Worm (Caenorhabditis elegans): ENCODE measurements around the gene Y47D7A.2.

DNA sequence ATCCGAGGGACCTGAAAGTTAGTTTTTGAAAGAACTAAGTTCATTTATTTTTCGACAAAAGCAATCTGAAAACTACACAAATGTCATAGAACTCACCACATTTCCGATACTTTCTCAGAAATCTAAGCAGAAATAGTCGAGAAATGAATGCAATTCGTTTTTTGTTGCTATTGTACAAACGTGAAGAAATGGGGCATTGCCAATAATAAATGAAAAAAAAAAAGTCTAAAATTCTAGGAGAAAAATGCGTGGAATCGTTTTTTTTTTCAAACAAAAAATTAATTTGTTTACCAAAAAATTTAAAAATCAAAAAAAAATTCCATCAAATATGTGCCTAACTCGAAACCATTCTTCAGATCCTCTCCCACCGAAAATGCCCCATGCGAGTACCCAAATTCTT is 8.4 kb upstream of the Y47D7A.2 start, which contains the start of gene Y47D7A.17:
- TF ChIP-seq nhr-12 (tag; optimal IDR thresholded peaks at IDR 0.05) = no peak
- TF ChIP-seq ztf-11 (tag; optimal IDR thresholded peaks at IDR 0.05) = no peak
- TF ChIP-seq ceh-39 (tag; optimal IDR thresholded peaks at IDR 0.05) = no peak
- TF ChIP-seq flh-1 (GFP tag; optimal IDR thresholded peaks at IDR 0.05) = no peak
- TF ChIP-seq nhr-2 (tag; optimal IDR thresholded peaks at IDR 0.05) = no peak
- no peak for TF ChIP-seq pha-4 (tag; optimal IDR thresholded peaks at IDR 0.05)
- no peak for TF ChIP-seq snpc-4 (tag; optimal IDR thresholded peaks at IDR 0.05)
- no peak for TF ChIP-seq nhr-76 (tag; optimal IDR thresholded peaks at IDR 0.05)
- no peak for TF ChIP-seq sptf-1 (tag; optimal IDR thresholded peaks at IDR 0.05)
- no peak for TF ChIP-seq nhr-28 (tag; optimal IDR thresholded peaks at IDR 0.05)
- TF ChIP-seq hlh-1 (tag; optimal IDR thresholded peaks at IDR 0.05) = no peak
